Worm (Caenorhabditis elegans): ENCODE results near the gene sma-9.

sma-9 gene

DNA sequence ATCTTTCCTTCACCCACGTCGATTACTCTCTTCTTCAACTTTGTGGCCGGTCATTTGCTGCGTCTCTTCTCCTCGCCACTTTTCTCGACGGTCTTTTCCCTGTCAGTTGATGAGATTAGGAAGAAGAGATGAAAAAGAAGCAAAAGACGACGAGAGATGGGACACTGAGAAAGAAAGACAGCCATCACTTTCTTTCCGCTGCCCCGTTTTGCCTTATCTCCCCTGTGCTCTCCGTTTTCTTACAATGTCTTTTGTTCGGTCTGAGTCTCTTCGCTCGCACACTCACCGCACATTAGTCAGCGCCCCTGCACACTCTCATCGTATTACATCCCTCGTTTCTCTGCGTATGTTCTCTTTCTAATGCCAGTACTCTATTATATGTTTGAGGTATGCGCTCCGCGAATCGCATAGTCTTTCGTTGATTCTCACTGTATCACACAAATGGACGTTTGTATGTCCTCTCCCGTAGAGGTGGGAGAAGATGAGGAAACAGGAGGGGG, 2.9 kb upstream of the sma-9 start (continued):
- TF ChIP-seq ceh-44 (GFP tag; IDR thresholded peaks at IDR 0.05) (no peak), F26F4.8 (GFP tag; conservative IDR thresholded peaks at IDR 0.05) (no peak), daf-19 (GFP tag; conservative IDR thresholded peaks at IDR 0.05) (no peak), F37D6.2 (tag; optimal IDR thresholded peaks at IDR 0.05) (peak; percentile 88), rbr-2 (tag; optimal IDR thresholded peaks at IDR 0.05) (peak; percentile 95), egl-27 (tag; optimal IDR thresholded peaks at IDR 0.05) (peak; percentile 90), nhr-77 (tag; optimal IDR thresholded peaks at IDR 0.05) (peak; percentile 81), dmd-8 (GFP tag; IDR thresholded peaks at IDR 0.05) (no peak), fkh-10 (GFP tag; optimal IDR thresholded peaks at IDR 0.05) (peak; percentile 98), snpc-1.2 (GFP tag; IDR thresholded peaks at IDR 0.05) (no peak), nhr-6 (tag; optimal IDR thresholded peaks at IDR 0.05) (peak; percentile 88), ceh-62 (tag; optimal IDR thresholded peaks at IDR 0.05) (no peak), lsy-2 (tag; optimal IDR thresholded peaks at IDR 0.05) (peak; percentile 89 to 91), nhr-76 (tag; optimal IDR thresholded peaks at IDR 0.05) (peak; percentile 49), zip-11 (GFP tag; IDR thresholded peaks at IDR 0.05) (no peak), T20F7.1 (GFP tag; optimal IDR thresholded peaks at IDR 0.05) (peak; percentile 74), nhr-237 (tag; optimal IDR thresholded peaks at IDR 0.05) (peak; percentile 29), fos-1 (tag; optimal IDR thresholded peaks at IDR 0.05) (no peak), dmd-9 (GFP tag; IDR thresholded peaks at IDR 0.05) (no peak), nhr-111 (GFP tag; optimal IDR thresholded peaks at IDR 0.05) (peak; percentile 46), Y48G9A.11 (GFP tag; IDR thresholded peaks at IDR 0.05) (no peak), duxl-1 (tag; optimal IDR thresholded peaks at IDR 0.05; ENCODE audit: poor library complexity) (peak; percentile 52), mxl-3 (GFP tag; optimal IDR thresholded peaks at IDR 0.05) (peak; percentile 79), daf-8 (GFP tag; IDR thresholded peaks at IDR 0.05) (no peak), unc-62 (GFP tag; optimal IDR thresholded peaks at IDR 0.05 in 1 of 2) (peak in 1 of 2 experiments; percentile 100), unc-62 (tag; optimal IDR thresholded peaks at IDR 0.05) (peak; percentile 29), tag-97 (GFP tag; IDR thresholded peaks at IDR 0.05) (no peak), T26A8.4 (GFP tag; IDR thresholded peaks at IDR 0.05) (peak; percentile 87), hlh-11 (tag; optimal IDR thresholded peaks at IDR 0.05) (peak; percentile 99), ceh-28 (tag; optimal IDR thresholded peaks at IDR 0.05) (peak; percentile 62), dpl-1 (GFP tag; optimal IDR thresholded peaks at IDR 0.05) (peak; percentile 51), zfp-3 (GFP tag; conservative IDR thresholded peaks at IDR 0.05) (no peak), mxl-2 (GFP tag; conservative IDR thresholded peaks at IDR 0.05) (peak; percentile 76), zag-1 (tag; optimal IDR thresholded peaks at IDR 0.05) (peak; percentile 88), R02D3.7 (tag; optimal IDR thresholded peaks at IDR 0.05) (no peak), ctbp-1 (GFP tag; IDR thresholded peaks at IDR 0.05) (peak; percentile 95), tra-1 (GFP tag; IDR thresholded peaks at IDR 0.05) (peak; percentile 85), jun-1 (tag; optimal IDR thresholded peaks at IDR 0.05) (peak; percentile 82), lin-39 (tag; optimal IDR thresholded peaks at IDR 0.05) (no peak), madf-9 (GFP tag; conservative IDR thresholded peaks at IDR 0.05) (peak; percentile 60; the same call in 1 of the 2 replicates), egl-43 (GFP tag; IDR thresholded peaks at IDR 0.05) (peak; percentile 90), ces-1 (GFP tag; optimal IDR thresholded peaks at IDR 0.05) (peak; percentile 87), cey-2 (tag; optimal IDR thresholded peaks at IDR 0.05; ENCODE audit: borderline replicate concordance, insufficient read depth) (peak; percentile 54), dmd-6 (GFP tag; IDR thresholded peaks at IDR 0.05) (peak; percentile 96), lin-1 (GFP tag; IDR thresholded peaks at IDR 0.05) (peak; percentile 88), pha-4 (GFP tag; IDR thresholded peaks at IDR 0.05) (peak; percentile 85), pha-4 (tag; optimal IDR thresholded peaks at IDR 0.05) (no peak), nhr-11 (tag; optimal IDR thresholded peaks at IDR 0.05) (peak; percentile 95), unc-130 (GFP tag; optimal IDR thresholded peaks at IDR 0.05) (no peak), ZK546.5 (tag; optimal IDR thresholded peaks at IDR 0.05) (no peak), ceh-82 (tag; optimal IDR thresholded peaks at IDR 0.05) (no peak), pqm-1 (tag; optimal IDR thresholded peaks at IDR 0.05) (peak; percentile 24)
